Worm (Caenorhabditis elegans) whole organism, L3 larva: Measurements from ENCODE around the gene dtmk-1.

Experiments used
- ama-1 ChIP-seq: fragments of 150-350 bp; optimal IDR thresholded peaks from 2 replicates; lab custom pipeline; 2018
- daf-12 ChIP-seq: fragments of 150-350 bp; optimal IDR thresholded peaks from 2 replicates; lab custom pipeline; 2014; ENCODE audit warnings: missing biosample characterization, missing genetic modification reagents, missing genetic modification characterization
- nhr-76 ChIP-seq: fragments of 150-350 bp; sonication (generic microtip); optimal IDR thresholded peaks from 5 replicates; lab custom pipeline; 2014; ENCODE audit warnings: missing biosample characterization, missing genetic modification characterization
- pqm-1 ChIP-seq: fragments of 150-350 bp; optimal IDR thresholded peaks from 2 replicates; lab custom pipeline; 2017; ENCODE audit warnings: missing biosample characterization, missing genetic modification characterization, inconsistent platforms
- unc-39 ChIP-seq: sonication (generic microtip); optimal IDR thresholded peaks from 4 replicates; lab custom pipeline; 2017; ENCODE audit warnings: missing biosample characterization, missing genetic modification characterization
- zag-1 ChIP-seq: fragments of 150-350 bp; optimal IDR thresholded peaks from 2 replicates; lab custom pipeline; 2014; ENCODE audit warnings: missing biosample characterization, missing genetic modification characterization

ce11 chrII:9943837-9944236 is 23.1 kb downstream of the dtmk-1 start, which contains the start of gene flad-1:
- no peak for TF ChIP-seq ama-1 (lab: Kevin White, UChicago)
- no peak for TF ChIP-seq zag-1 (tag; lab: Kevin White, UChicago)
- no peak for TF ChIP-seq nhr-76
- no peak for TF ChIP-seq unc-39 (tag; lab: Kevin White, UChicago)
- TF ChIP-seq daf-12 (tag; lab: Kevin White, UChicago), result no peak
- TF ChIP-seq pqm-1, result no peak
